Fruit fly (Drosophila melanogaster) whole organism, wandering third instar larva: ENCODE results near the gene pip.
A peak's percentile ranks its signal among the peaks of the same experiment; 100 is the strongest.

Experiments used
- Abd-B ChIP-seq: fragments of >200 bp; optimal IDR thresholded peaks from 2 replicates; lab custom pipeline; 2017; ENCODE audit warnings: missing biosample characterization, missing genetic modification characterization
- CG32264 ChIP-seq: fragments of 200-800 bp; sonication (Bioruptor generic); optimal IDR thresholded peaks from 2 replicates; lab custom pipeline; 2016; ENCODE audit warnings: missing biosample characterization, missing genetic modification characterization
- CG9705 ChIP-seq: fragments of 200-800 bp; sonication (Bioruptor generic); optimal IDR thresholded peaks from 2 replicates; lab custom pipeline; 2018; ENCODE audit warnings: missing biosample characterization, mild to moderate bottlenecking, missing genetic modification characterization
- Dfd ChIP-seq: fragments of >200 bp; optimal IDR thresholded peaks from 2 replicates; lab custom pipeline; 2017; ENCODE audit warnings: missing biosample characterization, missing genetic modification characterization
- Dif ChIP-seq: fragments of 200-275, 200-300 bp; sonication (Bioruptor generic); optimal IDR thresholded peaks from 2 replicates; lab custom pipeline; 2018; ENCODE audit warnings: missing biosample characterization, missing genetic modification characterization; ENCODE audit not compliant: partially characterized antibody
- GATAd ChIP-seq: sonication (Bioruptor generic); optimal IDR thresholded peaks from 2 replicates; lab custom pipeline; 2016; ENCODE audit warnings: missing biosample characterization, missing genetic modification characterization
- HLH106 ChIP-seq: fragments of 200-800 bp; optimal IDR thresholded peaks from 3 replicates; lab custom pipeline; 2019; ENCODE audit warnings: missing biosample characterization, mild to moderate bottlenecking, missing genetic modification characterization, moderate library complexity
- Hnf4 ChIP-seq: fragments of 200-800 bp; sonication (Bioruptor generic); optimal IDR thresholded peaks from 2 replicates; lab custom pipeline; 2016; ENCODE audit warnings: missing biosample characterization, mild to moderate bottlenecking, missing genetic modification characterization
- Hr83 ChIP-seq: fragments of 200-300 bp; sonication (Bioruptor generic); optimal IDR thresholded peaks from 2 replicates; lab custom pipeline; 2016; ENCODE audit warnings: missing biosample characterization, mild to moderate bottlenecking, missing genetic modification characterization, moderate library complexity; ENCODE audit not compliant: poor library complexity, severe bottlenecking
- Jra ChIP-seq: sonication (Bioruptor generic); optimal IDR thresholded peaks from 2 replicates; lab custom pipeline; 2016; ENCODE audit warnings: missing biosample characterization, missing genetic modification characterization
- Mio ChIP-seq: sonication (Bioruptor generic); optimal IDR thresholded peaks from 2 replicates; lab custom pipeline; 2016; ENCODE audit warnings: missing biosample characterization, missing genetic modification characterization
- Myc ChIP-seq: fragments of >200 bp; optimal IDR thresholded peaks from 2 replicates; lab custom pipeline; 2017
- N ChIP-seq: fragments of >200 bp; optimal IDR thresholded peaks from 2 replicates; lab custom pipeline; 2018; ENCODE audit warnings: missing biosample characterization, missing external identifiers, missing genetic modification characterization
- OdsH ChIP-seq: fragments of 200-800 bp; sonication (Bioruptor generic); optimal IDR thresholded peaks from 2 replicates; lab custom pipeline; 2016; ENCODE audit warnings: missing biosample characterization, mild to moderate bottlenecking, missing genetic modification characterization
- Rel ChIP-seq, 2 experiments: fragments of 200-800 bp; sonication (Bioruptor generic) in 1 of 2; optimal IDR thresholded peaks; 2 replicates in 1 of 2; 3 replicates in 1 of 2; lab custom pipeline; 2016 to 2019; ENCODE audit warnings: mild to moderate bottlenecking in 2 of 2, missing biosample characterization in 2 of 2, missing genetic modification characterization in 2 of 2, moderate library complexity in 1 of 2
- Vsx2 ChIP-seq: fragments of 200-300, 225-300 bp; sonication (Bioruptor generic); optimal IDR thresholded peaks from 2 replicates; lab custom pipeline; 2018; ENCODE audit warnings: missing biosample characterization, missing genetic modification characterization; ENCODE audit not compliant: partially characterized antibody
- br ChIP-seq: fragments of 200-800 bp; sonication (Bioruptor generic); optimal IDR thresholded peaks from 2 replicates; lab custom pipeline; 2016; ENCODE audit warnings: missing biosample characterization, missing genetic modification characterization
- brk ChIP-seq: fragments of 200-800 bp; sonication (Bioruptor generic); optimal IDR thresholded peaks from 2 replicates; lab custom pipeline; 2016; ENCODE audit warnings: missing biosample characterization, mild to moderate bottlenecking, missing genetic modification characterization
- dmrt93B ChIP-seq: fragments of 200-800 bp; sonication (Bioruptor generic); optimal IDR thresholded peaks from 2 replicates; lab custom pipeline; 2018; ENCODE audit warnings: missing biosample characterization, mild to moderate bottlenecking, missing genetic modification characterization
- dsf ChIP-seq: sonication (Bioruptor generic); optimal IDR thresholded peaks from 2 replicates; lab custom pipeline; 2016; ENCODE audit warnings: missing biosample characterization, missing genetic modification characterization, borderline replicate concordance
- ey ChIP-seq: fragments of 200-800 bp; sonication (Bioruptor generic); optimal IDR thresholded peaks from 2 replicates; lab custom pipeline; 2016; ENCODE audit warnings: missing biosample characterization, missing genetic modification characterization
- foxo ChIP-seq, 2 experiments: fragments of 200-800 bp; sonication (Bioruptor generic); optimal IDR thresholded peaks; 2 replicates in 1 of 2; 3 replicates in 1 of 2; lab custom pipeline; 2016 to 2017; ENCODE audit warnings: missing biosample characterization in 2 of 2, missing genetic modification characterization in 2 of 2
- fru ChIP-seq: fragments of 200-800 bp; sonication (Bioruptor generic); optimal IDR thresholded peaks from 3 replicates; lab custom pipeline; 2016; ENCODE audit warnings: missing biosample characterization, mild to moderate bottlenecking, missing genetic modification characterization
- h ChIP-seq: fragments of 200-800 bp; sonication (Bioruptor generic); optimal IDR thresholded peaks from 3 replicates; lab custom pipeline; 2016; ENCODE audit warnings: missing biosample characterization, mild to moderate bottlenecking, missing genetic modification characterization
- jim ChIP-seq: fragments of 175-275, 200-325 bp; sonication (Bioruptor generic); optimal IDR thresholded peaks from 2 replicates; lab custom pipeline; 2016; ENCODE audit warnings: missing biosample characterization, mild to moderate bottlenecking, missing genetic modification characterization
- lola ChIP-seq: fragments of >200 bp; optimal IDR thresholded peaks from 2 replicates; lab custom pipeline; 2017; ENCODE audit warnings: missing biosample characterization, missing genetic modification characterization
- psq ChIP-seq: fragments of 200-800 bp; sonication (Bioruptor generic); optimal IDR thresholded peaks from 3 replicates; lab custom pipeline; 2017; ENCODE audit warnings: missing biosample characterization, mild to moderate bottlenecking, missing genetic modification characterization, moderate library complexity
- rgr ChIP-seq: fragments of 200-800 bp; sonication (Bioruptor generic); optimal IDR thresholded peaks from 3 replicates; lab custom pipeline; 2016; ENCODE audit warnings: missing biosample characterization, mild to moderate bottlenecking, missing genetic modification characterization
- sage ChIP-seq: fragments of 200-800 bp; sonication (Bioruptor generic); optimal IDR thresholded peaks from 2 replicates; lab custom pipeline; 2016; ENCODE audit warnings: missing biosample characterization, mild to moderate bottlenecking, missing genetic modification characterization
- sv ChIP-seq: fragments of 200-800 bp; sonication (Bioruptor generic); optimal IDR thresholded peaks from 3 replicates; lab custom pipeline; 2016; ENCODE audit warnings: missing biosample characterization, missing genetic modification characterization
- woc ChIP-seq: sonication (Bioruptor generic); optimal IDR thresholded peaks from 2 replicates; lab custom pipeline; 2016; ENCODE audit warnings: missing biosample characterization, mild to moderate bottlenecking, missing genetic modification characterization

The pip gene

DNA sequence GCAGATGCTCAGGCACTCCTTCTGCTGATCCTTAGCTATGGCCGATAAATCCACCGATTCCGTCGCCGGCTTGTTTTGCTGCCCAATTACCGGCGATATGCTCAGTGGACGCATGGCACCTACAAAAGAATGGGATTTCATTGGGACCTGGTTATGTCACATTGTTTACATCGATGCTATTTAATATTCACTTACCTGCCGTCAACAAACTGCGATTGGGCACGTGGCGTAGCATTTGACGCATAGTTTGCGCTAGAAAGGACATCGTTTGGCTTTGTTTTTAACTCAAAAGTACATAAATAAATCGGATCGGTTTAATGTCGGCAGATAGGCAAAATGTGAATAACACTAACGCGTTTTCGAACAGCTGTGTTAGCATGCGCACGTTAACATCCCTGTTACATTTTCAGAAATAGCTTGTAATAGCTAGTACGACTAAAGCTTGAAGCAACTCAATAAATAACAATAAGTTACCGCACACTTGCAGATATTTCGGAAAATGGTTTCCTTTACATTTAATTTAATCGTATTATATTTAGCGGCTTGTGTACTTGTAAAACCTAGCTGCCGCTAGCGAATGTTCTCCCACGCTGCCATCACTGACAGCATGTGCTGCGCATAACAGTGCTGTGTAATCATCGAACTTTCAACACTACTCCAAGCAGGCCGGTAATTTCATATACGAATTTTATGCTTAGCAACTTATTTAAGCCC is 82.5 kb downstream of the pip start, which contains the start of the genes mRpL21 and rept:
TSS of gene mRpL21 (minus strand) at position 347 of the 714 bp plus-strand sequence.
TSS of gene rept (plus strand) at position 626 of the 714 bp plus-strand sequence.
- no peak for TF ChIP-seq lola (GFP tag; lab: Kevin White, UChicago)
- TF ChIP-seq N (GFP tag; lab: Kevin White, UChicago) = no peak
- peak; percentile 98 for TF ChIP-seq Myc (lab: Kevin White, UChicago)
- TF ChIP-seq HLH106 (tag; lab: Kevin White, UChicago) = peak; percentile 62
- peak; percentile 80 for TF ChIP-seq br (GFP tag; lab: Kevin White, UChicago)
- peak; percentile 90 for TF ChIP-seq woc (GFP tag; lab: Kevin White, UChicago)
- no peak for TF ChIP-seq Dif (GFP tag; lab: Kevin White, UChicago)
- TF ChIP-seq dsf (GFP tag; lab: Kevin White, UChicago) = peak; percentile 45
- TF ChIP-seq sv (GFP tag; lab: Kevin White, UChicago) = peak; percentile 57
- TF ChIP-seq ey (GFP tag; lab: Kevin White, UChicago) = peak; percentile 64
- peak; percentile 75 for TF ChIP-seq Hnf4 (GFP tag; lab: Kevin White, UChicago)
- TF ChIP-seq brk (GFP tag; lab: Kevin White, UChicago) = no peak
- TF ChIP-seq foxo (GFP tag; optimal IDR thresholded peaks at IDR 0.05; lab: Kevin White, UChicago) = peak in 1 of 2 experiments; percentile 72
- TF ChIP-seq dmrt93B (GFP tag; lab: Kevin White, UChicago) = no peak
- TF ChIP-seq Mio (GFP tag; lab: Kevin White, UChicago) = peak; percentile 30
- no peak for TF ChIP-seq GATAd (GFP tag; lab: Kevin White, UChicago)
- TF ChIP-seq psq (GFP tag; lab: Kevin White, UChicago) = peak; percentile 54
- peak; percentile 1 for TF ChIP-seq CG9705 (GFP tag; lab: Kevin White, UChicago)
- peak; percentile 74 for TF ChIP-seq Jra (GFP tag; lab: Kevin White, UChicago)
- peak; percentile 66 for TF ChIP-seq fru (GFP tag; lab: Kevin White, UChicago)
- peak; percentile 66 for TF ChIP-seq OdsH (GFP tag; lab: Kevin White, UChicago)
- peak; percentile 77 for TF ChIP-seq rgr (GFP tag; lab: Kevin White, UChicago)
- TF ChIP-seq h = peak; percentile 78
- TF ChIP-seq sage (GFP tag; lab: Kevin White, UChicago) = no peak
- no peak for TF ChIP-seq Dfd (GFP tag; lab: Kevin White, UChicago)
- peak; percentile 36 for TF ChIP-seq Hr83 (GFP tag; lab: Kevin White, UChicago)

DNA sequence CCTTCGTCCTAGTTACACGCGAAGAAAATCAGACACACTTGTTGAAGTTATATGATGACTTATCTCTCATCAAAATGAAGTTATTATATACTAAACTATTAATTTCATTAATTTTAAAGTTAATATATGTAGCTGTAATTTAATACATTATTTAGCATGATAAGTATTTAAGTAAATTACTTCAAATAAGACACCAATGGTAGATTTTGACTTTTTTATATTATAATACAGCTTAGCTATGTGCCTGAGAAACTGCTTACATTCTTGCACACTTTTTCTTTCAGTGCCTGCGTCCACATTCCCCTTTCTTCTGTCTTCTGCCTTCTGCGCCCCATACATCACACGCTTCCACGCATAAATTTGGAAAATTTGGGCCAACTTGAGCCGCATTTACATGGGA is 85.8 kb downstream of the pip start:
- TF ChIP-seq sage (GFP tag; lab: Kevin White, UChicago) (no peak), Rel (GFP tag; optimal IDR thresholded peaks at IDR 0.05; lab: Kevin White, UChicago) (no peak), Rel (tag; optimal IDR thresholded peaks at IDR 0.05; lab: Kevin White, UChicago) (no peak), CG32264 (GFP tag; lab: Kevin White, UChicago) (no peak), CG9705 (GFP tag; lab: Kevin White, UChicago) (no peak), rgr (GFP tag; lab: Kevin White, UChicago) (no peak), GATAd (GFP tag; lab: Kevin White, UChicago) (no peak), jim (no peak), h (no peak), Hnf4 (GFP tag; lab: Kevin White, UChicago) (no peak), Vsx2 (GFP tag; lab: Kevin White, UChicago) (no peak), Hr83 (GFP tag; lab: Kevin White, UChicago) (no peak), Abd-B (GFP tag; lab: Kevin White, UChicago) (no peak), fru (GFP tag; lab: Kevin White, UChicago) (no peak), Myc (lab: Kevin White, UChicago) (no peak), ey (GFP tag; lab: Kevin White, UChicago) (no peak), psq (GFP tag; lab: Kevin White, UChicago) (no peak), N (GFP tag; lab: Kevin White, UChicago) (no peak), HLH106 (tag; lab: Kevin White, UChicago) (no peak)
